Fruit fly (Drosophila melanogaster) whole organism, embryonic: ENCODE data around the gene Trf.
A peak's percentile ranks its signal among the peaks of the same experiment; 100 is the strongest.

Experiments
- Blimp-1 ChIP-seq: fragments of 200-800 bp; sonication (Bioruptor generic); optimal IDR thresholded peaks from 3 replicates; lab custom pipeline; 2018; ENCODE audit warnings: missing biosample characterization, missing genetic modification characterization, mild to moderate bottlenecking, moderate library complexity, missing genetic modification reagents
- C15 ChIP-seq: fragments of 200-800 bp; sonication (Bioruptor generic); IDR thresholded peaks from 3 replicates; pipeline ENCODE4 v1.3.6; 2022; ENCODE audit warnings: missing biosample characterization, missing genetic modification characterization
- CG11456 ChIP-seq: fragments of 200-800 bp; sonication (Bioruptor generic); IDR thresholded peaks from 3 replicates; pipeline ENCODE4 v1.3.6; 2022; ENCODE audit warnings: missing biosample characterization, missing genetic modification characterization
- CG12071 ChIP-seq: fragments of 200-800 bp; sonication (Bioruptor generic); optimal IDR thresholded peaks from 3 replicates; lab custom pipeline; 2018; ENCODE audit warnings: missing biosample characterization, mild to moderate bottlenecking, missing genetic modification characterization
- CG13624 ChIP-seq: fragments of 200-800 bp; sonication (Bioruptor generic); optimal IDR thresholded peaks from 2 replicates; lab custom pipeline; 2016; ENCODE audit warnings: missing biosample characterization, missing genetic modification characterization
- CG14860 ChIP-seq: fragments of 200-800 bp; sonication (Bioruptor generic); IDR thresholded peaks from 3 replicates; pipeline ENCODE4 v1.3.6; 2022; ENCODE audit warnings: missing biosample characterization, missing genetic modification characterization; ENCODE audit not compliant: partially characterized antibody
- CG17829 ChIP-seq: fragments of 200-800 bp; optimal IDR thresholded peaks from 2 replicates; lab custom pipeline; 2019; ENCODE audit warnings: missing biosample characterization, mild to moderate bottlenecking, missing genetic modification characterization, moderate library complexity
- CG2712 ChIP-seq: fragments of 200-800 bp; optimal IDR thresholded peaks from 3 replicates; lab custom pipeline; 2019; ENCODE audit warnings: missing biosample characterization, mild to moderate bottlenecking, missing genetic modification characterization, moderate library complexity
- CG32532 ChIP-seq: fragments of 200-800 bp; sonication (Bioruptor generic); IDR thresholded peaks from 2 replicates; pipeline ENCODE4 v1.3.6; 2022; ENCODE audit warnings: missing biosample characterization, missing genetic modification characterization
- CG3407 ChIP-seq: fragments of 200-800 bp; sonication (Bioruptor generic); optimal IDR thresholded peaks from 2 replicates; lab custom pipeline; 2018; ENCODE audit warnings: missing biosample characterization, mild to moderate bottlenecking, missing genetic modification characterization
- CG34224 ChIP-seq: fragments of 200-800 bp; sonication (Bioruptor generic); IDR thresholded peaks from 3 replicates; pipeline ENCODE4 v1.3.6; 2022; ENCODE audit warnings: missing biosample characterization, missing genetic modification characterization; ENCODE audit not compliant: partially characterized antibody
- CG3838 ChIP-seq: fragments of 200-800 bp; sonication (Bioruptor generic); optimal IDR thresholded peaks from 3 replicates; lab custom pipeline; 2016; ENCODE audit warnings: missing biosample characterization, missing genetic modification characterization
- CG3847 ChIP-seq: fragments of 200-800 bp; sonication (Bioruptor generic); IDR thresholded peaks from 2 replicates; pipeline ENCODE4 v1.3.6; 2022; ENCODE audit warnings: missing biosample characterization, missing genetic modification characterization
- CG5245 ChIP-seq: fragments of 200-800 bp; sonication (Bioruptor generic); optimal IDR thresholded peaks from 3 replicates; lab custom pipeline; 2016; ENCODE audit warnings: missing biosample characterization, missing genetic modification characterization
- CG6272 ChIP-seq: fragments of 200-800 bp; sonication (Bioruptor generic); IDR thresholded peaks from 2 replicates; pipeline ENCODE4 v1.3.6; 2022; ENCODE audit warnings: missing biosample characterization, missing genetic modification characterization
- CG6854 ChIP-seq: fragments of 200-800 bp; sonication (Bioruptor generic); optimal IDR thresholded peaks from 3 replicates; lab custom pipeline; 2017; ENCODE audit warnings: missing biosample characterization, mild to moderate bottlenecking, missing genetic modification characterization
- CG9727 ChIP-seq: fragments of 200-800 bp; sonication (Bioruptor generic); optimal IDR thresholded peaks from 3 replicates; lab custom pipeline; 2017; ENCODE audit warnings: missing biosample characterization, mild to moderate bottlenecking, missing genetic modification characterization
- CG9797 ChIP-seq: fragments of 200-800 bp; sonication (Bioruptor generic); optimal IDR thresholded peaks from 3 replicates; lab custom pipeline; 2018; ENCODE audit warnings: missing biosample characterization, mild to moderate bottlenecking, missing genetic modification characterization
- CG9817 ChIP-seq: fragments of 200-800 bp; sonication (Bioruptor generic); optimal IDR thresholded peaks from 2 replicates; lab custom pipeline; 2018; ENCODE audit warnings: missing biosample characterization, mild to moderate bottlenecking, missing genetic modification characterization, moderate library complexity
- CkIIα-i1 ChIP-seq: fragments of 200-800 bp; sonication (Bioruptor generic); IDR thresholded peaks from 2 replicates; pipeline ENCODE4 v1.3.6; 2022; ENCODE audit warnings: missing biosample characterization, missing genetic modification characterization
- Dad ChIP-seq: fragments of 200-800 bp; sonication (Bioruptor generic); optimal IDR thresholded peaks from 3 replicates; lab custom pipeline; 2016; ENCODE audit warnings: missing biosample characterization, missing genetic modification characterization
- Doc3 ChIP-seq: fragments of 200-800 bp; sonication (Bioruptor generic); IDR thresholded peaks from 3 replicates; pipeline ENCODE4 v1.3.6; 2022; ENCODE audit warnings: missing biosample characterization, missing genetic modification characterization; ENCODE audit not compliant: partially characterized antibody
- HHEX ChIP-seq: fragments of 200-800 bp; sonication (Bioruptor generic); optimal IDR thresholded peaks from 3 replicates; lab custom pipeline; 2017; ENCODE audit warnings: missing biosample characterization, mild to moderate bottlenecking, missing genetic modification characterization, missing genetic modification reagents
- Hand ChIP-seq: fragments of 200-800 bp; sonication (Bioruptor generic); optimal IDR thresholded peaks from 2 replicates; lab custom pipeline; 2017; ENCODE audit warnings: mild to moderate bottlenecking, missing biosample characterization, missing genetic modification reagents, missing genetic modification characterization
- MTF-1 ChIP-seq: fragments of 200-800 bp; sonication (Bioruptor generic); optimal IDR thresholded peaks from 2 replicates; lab custom pipeline; 2018; ENCODE audit warnings: missing biosample characterization, mild to moderate bottlenecking, missing genetic modification characterization, borderline replicate concordance
- Mad ChIP-seq: fragments of 200-800 bp; sonication (Bioruptor generic); optimal IDR thresholded peaks from 2 replicates; lab custom pipeline; 2016; ENCODE audit warnings: missing biosample characterization, missing genetic modification characterization
- Med ChIP-seq: fragments of 200-800 bp; sonication (Bioruptor generic); peaks from one replicate; lab custom pipeline; 2016; ENCODE audit warnings: missing biosample characterization, missing genetic modification characterization, mild to moderate bottlenecking, inconsistent platforms, moderate library complexity
- Sox102F ChIP-seq: fragments of 200-800 bp; sonication (Bioruptor generic); optimal IDR thresholded peaks from 2 replicates; lab custom pipeline; 2018; ENCODE audit warnings: missing biosample characterization, mild to moderate bottlenecking, missing genetic modification characterization, moderate library complexity
- Stat92E ChIP-seq, 3 experiments: fragments of >200 bp in 2 of 3; fragments of 200-800 bp in 1 of 3; sonication (Bioruptor generic) in 1 of 3; optimal IDR thresholded peaks; 2 replicates each; lab custom pipeline; 2017 to 2019; ENCODE audit warnings: missing biosample characterization in 3 of 3, missing genetic modification characterization in 3 of 3, mild to moderate bottlenecking in 1 of 3, moderate library complexity in 1 of 3
- TFAM ChIP-seq: fragments of 200-800 bp; sonication (Bioruptor generic); optimal IDR thresholded peaks from 2 replicates; lab custom pipeline; 2017; ENCODE audit warnings: missing biosample characterization, missing genetic modification characterization, inconsistent platforms
- Trl ChIP-seq, 3 experiments: fragments of >200 bp in 2 of 3; fragments of 200-800 bp in 1 of 3; sonication (Bioruptor generic) in 1 of 3; optimal IDR thresholded peaks; 2 replicates in 1 of 3; 3 replicates in 2 of 3; lab custom pipeline; 2016 to 2017; ENCODE audit warnings: missing biosample characterization in 1 of 3, missing genetic modification characterization in 1 of 3
- abd-A ChIP-seq: fragments of 200-800 bp; sonication (Bioruptor generic); optimal IDR thresholded peaks from 3 replicates; lab custom pipeline; 2019; ENCODE audit warnings: missing biosample characterization, mild to moderate bottlenecking, missing genetic modification characterization, moderate library complexity
- bowl ChIP-seq: fragments of 200-800 bp; sonication (Bioruptor generic); IDR thresholded peaks from 2 replicates; pipeline ENCODE4 v1.3.6; 2022; ENCODE audit warnings: missing biosample characterization, missing genetic modification characterization
- chm ChIP-seq: fragments of 200-800 bp; sonication (Bioruptor generic); IDR thresholded peaks from 2 replicates; pipeline ENCODE4 v1.3.6; 2022; ENCODE audit warnings: missing biosample characterization, missing genetic modification characterization
- crol ChIP-seq: fragments of 200-800 bp; sonication (Bioruptor generic); IDR thresholded peaks from 2 replicates; pipeline ENCODE4 v1.3.6; 2022; ENCODE audit warnings: missing biosample characterization, missing genetic modification characterization
- crp ChIP-seq, 2 experiments: fragments of 200-800 bp; sonication (Bioruptor generic); optimal IDR thresholded peaks; 2 replicates in 1 of 2; 3 replicates in 1 of 2; lab custom pipeline; 2017; ENCODE audit warnings: missing biosample characterization in 2 of 2, missing genetic modification characterization in 2 of 2, mild to moderate bottlenecking in 1 of 2, moderate library complexity in 1 of 2
- danr ChIP-seq: fragments of 200-800 bp; sonication (Bioruptor generic); IDR thresholded peaks from 2 replicates; pipeline ENCODE4 v1.3.6; 2022; ENCODE audit warnings: missing biosample characterization, missing genetic modification characterization
- exex ChIP-seq: fragments of 200-800 bp; sonication (Bioruptor generic); optimal IDR thresholded peaks from 4 replicates; lab custom pipeline; 2018; ENCODE audit warnings: missing biosample characterization, mild to moderate bottlenecking, missing genetic modification characterization, moderate library complexity
- fd102C ChIP-seq: fragments of 200-800 bp; sonication (Bioruptor generic); optimal IDR thresholded peaks from 2 replicates; lab custom pipeline; 2018; ENCODE audit warnings: missing biosample characterization, mild to moderate bottlenecking, missing genetic modification characterization, moderate library complexity
- hbn ChIP-seq: fragments of 200-800 bp; sonication (Bioruptor generic); IDR thresholded peaks from 2 replicates; pipeline ENCODE4 v1.3.6; 2022; ENCODE audit warnings: missing biosample characterization, missing genetic modification characterization; ENCODE audit not compliant: partially characterized antibody
- maf-S ChIP-seq: fragments of 200-800 bp; sonication (Bioruptor generic); optimal IDR thresholded peaks from 2 replicates; lab custom pipeline; 2016; ENCODE audit warnings: missing biosample characterization, missing genetic modification characterization
- otp ChIP-seq: fragments of 200-800 bp; sonication (Bioruptor generic); IDR thresholded peaks from 3 replicates; pipeline ENCODE4, ENCODE4 v1.3.6; 2022; ENCODE audit warnings: missing biosample characterization, missing genetic modification characterization
- sim ChIP-seq: fragments of 200-800 bp; sonication (Bioruptor generic); IDR thresholded peaks from 2 replicates; pipeline ENCODE4 v1.3.6; 2022; ENCODE audit warnings: missing biosample characterization, missing genetic modification characterization
- sug ChIP-seq: fragments of 200-800 bp; optimal IDR thresholded peaks from 2 replicates; lab custom pipeline; 2019; ENCODE audit warnings: missing biosample characterization, mild to moderate bottlenecking, missing genetic modification characterization, moderate library complexity
- vvl ChIP-seq: fragments of 200-800 bp; sonication (Bioruptor generic); IDR thresholded peaks from 2 replicates; pipeline ENCODE4 v1.3.6; 2022; ENCODE audit warnings: missing biosample characterization, missing genetic modification characterization
- wek ChIP-seq: fragments of 200-800 bp; sonication (Bioruptor generic); optimal IDR thresholded peaks from 3 replicates; lab custom pipeline; 2018; ENCODE audit warnings: missing biosample characterization, mild to moderate bottlenecking, missing genetic modification characterization, moderate library complexity
- zen ChIP-seq: fragments of 200-800 bp; sonication (Bioruptor generic); optimal IDR thresholded peaks from 3 replicates; lab custom pipeline; 2018; ENCODE audit warnings: missing biosample characterization, mild to moderate bottlenecking, missing genetic modification characterization, moderate library complexity

Trf gene

DNA sequence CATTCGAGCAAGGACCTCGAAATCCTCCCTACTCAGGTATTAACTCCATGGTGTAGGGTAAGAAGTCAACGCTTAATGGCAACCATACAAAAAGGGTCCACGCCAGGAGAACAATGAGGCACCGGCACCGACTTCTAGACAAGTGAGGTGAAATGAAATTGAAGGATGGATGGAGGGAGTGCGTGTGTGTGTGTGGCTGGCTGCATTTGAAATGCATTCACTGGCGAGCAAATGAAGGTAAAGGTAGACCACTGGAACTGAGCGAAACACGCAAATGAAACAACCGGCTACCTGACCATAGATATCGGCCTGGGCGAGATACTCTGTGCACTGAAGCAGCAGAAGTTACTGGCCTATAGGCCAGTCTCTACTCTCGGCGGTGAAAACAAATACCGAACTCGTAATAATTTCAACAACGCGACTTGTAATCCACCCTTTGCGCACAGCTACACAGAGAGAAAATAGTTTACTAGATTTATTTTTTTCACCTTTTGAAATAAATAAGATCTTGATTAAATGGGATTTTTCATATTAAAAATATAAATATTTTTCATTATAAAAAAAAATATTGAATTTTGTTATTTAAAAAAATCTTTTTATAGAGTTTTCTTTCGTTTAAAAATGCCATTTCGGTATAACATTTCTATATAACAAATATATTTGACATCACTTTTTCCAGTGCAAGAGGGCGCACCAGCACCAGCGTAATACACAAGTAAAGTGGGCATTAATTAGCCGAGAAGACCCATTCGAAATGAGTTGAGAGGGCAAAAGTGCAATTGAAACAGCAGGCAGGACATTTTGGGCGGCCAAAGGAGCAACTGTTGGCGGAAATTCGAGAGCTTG lies 9.2 kb downstream of the Trf start (continued):
- peak; percentile 92 for TF ChIP-seq CG2712 (tag; lab: Kevin White, UChicago)
- TF ChIP-seq CG3838 (GFP tag; lab: Kevin White, UChicago), result no peak
- TF ChIP-seq danr (GFP tag; lab: Robert Waterston, UW), result no peak; the same call in none of the 2 replicates
- no peak for TF ChIP-seq sug (tag; lab: Kevin White, UChicago)
- TF ChIP-seq CG14860 (GFP tag; lab: Robert Waterston, UW), result no peak
- TF ChIP-seq Trl (optimal IDR thresholded peaks at IDR 0.05; lab: Kevin White, UChicago), result no peak
- TF ChIP-seq Trl (GFP tag; optimal IDR thresholded peaks at IDR 0.05; lab: Kevin White, UChicago), result peak; percentile 43
- peak; percentile 42; the same call in 1 of the 2 replicates for TF ChIP-seq crol (GFP tag; lab: Robert Waterston, UW)
- no peak for TF ChIP-seq hbn (GFP tag; lab: Robert Waterston, UW)
- peak; percentile 94 for TF ChIP-seq vvl (GFP tag; lab: Robert Waterston, UW)
- TF ChIP-seq Med, result peak; percentile 71
- peak; percentile 82 for TF ChIP-seq Blimp-1 (GFP tag; lab: Kevin White, UChicago)
- no peak for TF ChIP-seq CkIIα-i1 (GFP tag; lab: Robert Waterston, UW)
- TF ChIP-seq CG12071 (GFP tag; lab: Kevin White, UChicago), result no peak
- TF ChIP-seq maf-S (GFP tag; lab: Kevin White, UChicago), result peak; percentile 37
- peak; percentile 1 for TF ChIP-seq CG5245 (GFP tag; lab: Kevin White, UChicago)
- peak; percentile 78; the same call in 2 of the 3 replicates for TF ChIP-seq CG11456 (GFP tag; lab: Robert Waterston, UW)
- TF ChIP-seq CG9797, result no peak
- TF ChIP-seq CG34224, result no peak
- TF ChIP-seq CG6272, result no peak
- peak; percentile 44 for TF ChIP-seq fd102C (GFP tag; lab: Kevin White, UChicago)
- TF ChIP-seq CG32532, result no peak
- TF ChIP-seq CG17829 (tag; lab: Kevin White, UChicago), result peak; percentile 90
- TF ChIP-seq MTF-1 (GFP tag; lab: Kevin White, UChicago), result no peak
- no peak for TF ChIP-seq CG13624
- 0 out of 3 replicates have a peak, but pooled peaks have one; percentile 18 for TF ChIP-seq otp (GFP tag; lab: Robert Waterston, UW)
- TF ChIP-seq exex (tag; lab: Kevin White, UChicago), result no peak
- peak in 1 of 2 experiments; percentile 11 for TF ChIP-seq crp (GFP tag; optimal IDR thresholded peaks at IDR 0.05; lab: Kevin White, UChicago)
- TF ChIP-seq sim, result peak; percentile 84
- peak; percentile 63 for TF ChIP-seq Hand (GFP tag; lab: Kevin White, UChicago)
- peak; percentile 41 for TF ChIP-seq CG6854 (GFP tag; lab: Kevin White, UChicago)
- no peak for TF ChIP-seq abd-A (tag; lab: Kevin White, UChicago)
- TF ChIP-seq Sox102F (GFP tag; lab: Kevin White, UChicago), result peak; percentile 89
- peak; percentile 63 for TF ChIP-seq HHEX (GFP tag; lab: Kevin White, UChicago)
- TF ChIP-seq CG3407 (GFP tag; lab: Kevin White, UChicago), result peak; percentile 80
- TF ChIP-seq C15 (GFP tag; lab: Robert Waterston, UW), result 0 out of 3 replicates have a peak, but pooled peaks have one; percentile 35
- 0 out of 2 replicates have a peak, but pooled peaks have one; percentile 55 for TF ChIP-seq bowl (GFP tag; lab: Robert Waterston, UW)
- peak; percentile 62 for TF ChIP-seq Mad (GFP tag; lab: Kevin White, UChicago)
- TF ChIP-seq zen (tag; lab: Kevin White, UChicago), result peak; percentile 66
- TF ChIP-seq Stat92E (GFP tag; optimal IDR thresholded peaks at IDR 0.05; lab: Kevin White, UChicago), result no peak
- TF ChIP-seq chm (GFP tag; lab: Robert Waterston, UW), result 0 out of 2 replicates have a peak, but pooled peaks have one; percentile 5
- TF ChIP-seq CG9727, result peak; percentile 89
- TF ChIP-seq CG9817, result peak; percentile 59
- peak; percentile 80 for TF ChIP-seq CG3847 (GFP tag; lab: Robert Waterston, UW)
- no peak for TF ChIP-seq Dad
- no peak for TF ChIP-seq wek (GFP tag; lab: Kevin White, UChicago)
- TF ChIP-seq TFAM (GFP tag; lab: Kevin White, UChicago), result no peak
- TF ChIP-seq Doc3 (GFP tag; lab: Robert Waterston, UW), result no peak
